Fruit fly (Drosophila melanogaster) whole organism, wandering third instar larva: ENCODE results near the gene bchs.

Experiments
- Abd-B ChIP-seq: fragments of >200 bp; optimal IDR thresholded peaks from 2 replicates; lab custom pipeline; 2017; ENCODE audit warnings: missing biosample characterization, missing genetic modification characterization
- CG32264 ChIP-seq: fragments of 200-800 bp; sonication (Bioruptor generic); optimal IDR thresholded peaks from 2 replicates; lab custom pipeline; 2016; ENCODE audit warnings: missing biosample characterization, missing genetic modification characterization
- CG9705 ChIP-seq: fragments of 200-800 bp; sonication (Bioruptor generic); optimal IDR thresholded peaks from 2 replicates; lab custom pipeline; 2018; ENCODE audit warnings: missing biosample characterization, mild to moderate bottlenecking, missing genetic modification characterization
- CrebA ChIP-seq: fragments of 200-800 bp; sonication (Bioruptor generic); optimal IDR thresholded peaks from 2 replicates; lab custom pipeline; 2016; ENCODE audit warnings: missing biosample characterization, mild to moderate bottlenecking, missing genetic modification characterization, borderline replicate concordance
- Dfd ChIP-seq: fragments of >200 bp; optimal IDR thresholded peaks from 2 replicates; lab custom pipeline; 2017; ENCODE audit warnings: missing biosample characterization, missing genetic modification characterization
- GATAd ChIP-seq: sonication (Bioruptor generic); optimal IDR thresholded peaks from 2 replicates; lab custom pipeline; 2016; ENCODE audit warnings: missing biosample characterization, missing genetic modification characterization
- HLH106 ChIP-seq: fragments of 200-800 bp; optimal IDR thresholded peaks from 3 replicates; lab custom pipeline; 2019; ENCODE audit warnings: missing biosample characterization, mild to moderate bottlenecking, missing genetic modification characterization, moderate library complexity
- Hnf4 ChIP-seq: fragments of 200-800 bp; sonication (Bioruptor generic); optimal IDR thresholded peaks from 2 replicates; lab custom pipeline; 2016; ENCODE audit warnings: missing biosample characterization, mild to moderate bottlenecking, missing genetic modification characterization
- Hr78 ChIP-seq: fragments of >200 bp; optimal IDR thresholded peaks from 2 replicates; lab custom pipeline; 2017; ENCODE audit warnings: missing biosample characterization, missing genetic modification characterization
- Jra ChIP-seq: sonication (Bioruptor generic); optimal IDR thresholded peaks from 2 replicates; lab custom pipeline; 2016; ENCODE audit warnings: missing biosample characterization, missing genetic modification characterization
- Mio ChIP-seq: sonication (Bioruptor generic); optimal IDR thresholded peaks from 2 replicates; lab custom pipeline; 2016; ENCODE audit warnings: missing biosample characterization, missing genetic modification characterization
- Myc ChIP-seq: fragments of >200 bp; optimal IDR thresholded peaks from 2 replicates; lab custom pipeline; 2017
- N ChIP-seq: fragments of >200 bp; optimal IDR thresholded peaks from 2 replicates; lab custom pipeline; 2018; ENCODE audit warnings: missing biosample characterization, missing external identifiers, missing genetic modification characterization
- OdsH ChIP-seq: fragments of 200-800 bp; sonication (Bioruptor generic); optimal IDR thresholded peaks from 2 replicates; lab custom pipeline; 2016; ENCODE audit warnings: missing biosample characterization, mild to moderate bottlenecking, missing genetic modification characterization
- Rel ChIP-seq, 2 experiments: fragments of 200-800 bp; sonication (Bioruptor generic) in 1 of 2; optimal IDR thresholded peaks; 2 replicates in 1 of 2; 3 replicates in 1 of 2; lab custom pipeline; 2016 to 2019; ENCODE audit warnings: mild to moderate bottlenecking in 2 of 2, missing biosample characterization in 2 of 2, missing genetic modification characterization in 2 of 2, moderate library complexity in 1 of 2
- Sp1 ChIP-seq: fragments of 200-800 bp; sonication (Bioruptor generic); optimal IDR thresholded peaks from 3 replicates; lab custom pipeline; 2019; ENCODE audit warnings: missing biosample characterization, mild to moderate bottlenecking, missing genetic modification characterization, moderate library complexity
- br ChIP-seq: fragments of 200-800 bp; sonication (Bioruptor generic); optimal IDR thresholded peaks from 2 replicates; lab custom pipeline; 2016; ENCODE audit warnings: missing biosample characterization, missing genetic modification characterization
- brk ChIP-seq: fragments of 200-800 bp; sonication (Bioruptor generic); optimal IDR thresholded peaks from 2 replicates; lab custom pipeline; 2016; ENCODE audit warnings: missing biosample characterization, mild to moderate bottlenecking, missing genetic modification characterization
- dl ChIP-seq, 2 experiments: fragments of 175-275, 200-275 bp in 1 of 2; fragments of 200-275 bp in 1 of 2; sonication (Bioruptor generic); optimal IDR thresholded peaks; lab custom pipeline; 2018; ENCODE audit warnings: mild to moderate bottlenecking in 2 of 2, missing biosample characterization in 2 of 2, missing genetic modification characterization in 2 of 2, moderate library complexity in 2 of 2; ENCODE audit not compliant: partially characterized antibody in 2 of 2, insufficient read depth in 1 of 2
- dmrt93B ChIP-seq: fragments of 200-800 bp; sonication (Bioruptor generic); optimal IDR thresholded peaks from 2 replicates; lab custom pipeline; 2018; ENCODE audit warnings: missing biosample characterization, mild to moderate bottlenecking, missing genetic modification characterization
- dsf ChIP-seq: sonication (Bioruptor generic); optimal IDR thresholded peaks from 2 replicates; lab custom pipeline; 2016; ENCODE audit warnings: missing biosample characterization, missing genetic modification characterization, borderline replicate concordance
- ey ChIP-seq: fragments of 200-800 bp; sonication (Bioruptor generic); optimal IDR thresholded peaks from 2 replicates; lab custom pipeline; 2016; ENCODE audit warnings: missing biosample characterization, missing genetic modification characterization
- fru ChIP-seq: fragments of 200-800 bp; sonication (Bioruptor generic); optimal IDR thresholded peaks from 3 replicates; lab custom pipeline; 2016; ENCODE audit warnings: missing biosample characterization, mild to moderate bottlenecking, missing genetic modification characterization
- h ChIP-seq: fragments of 200-800 bp; sonication (Bioruptor generic); optimal IDR thresholded peaks from 3 replicates; lab custom pipeline; 2016; ENCODE audit warnings: missing biosample characterization, mild to moderate bottlenecking, missing genetic modification characterization
- jim ChIP-seq: fragments of 175-275, 200-325 bp; sonication (Bioruptor generic); optimal IDR thresholded peaks from 2 replicates; lab custom pipeline; 2016; ENCODE audit warnings: missing biosample characterization, mild to moderate bottlenecking, missing genetic modification characterization
- lola ChIP-seq: fragments of >200 bp; optimal IDR thresholded peaks from 2 replicates; lab custom pipeline; 2017; ENCODE audit warnings: missing biosample characterization, missing genetic modification characterization
- pan ChIP-seq: fragments of >200 bp; optimal IDR thresholded peaks from 2 replicates; lab custom pipeline; 2017
- sage ChIP-seq: fragments of 200-800 bp; sonication (Bioruptor generic); optimal IDR thresholded peaks from 2 replicates; lab custom pipeline; 2016; ENCODE audit warnings: missing biosample characterization, mild to moderate bottlenecking, missing genetic modification characterization
- tai ChIP-seq: sonication (Bioruptor generic); optimal IDR thresholded peaks from 2 replicates; lab custom pipeline; 2016; ENCODE audit warnings: missing biosample characterization, missing genetic modification characterization
- usp ChIP-seq: fragments of >200 bp; optimal IDR thresholded peaks from 2 replicates; lab custom pipeline; 2017; ENCODE audit warnings: missing biosample characterization, missing genetic modification characterization
- woc ChIP-seq: sonication (Bioruptor generic); optimal IDR thresholded peaks from 2 replicates; lab custom pipeline; 2016; ENCODE audit warnings: missing biosample characterization, mild to moderate bottlenecking, missing genetic modification characterization

bchs gene

DNA sequence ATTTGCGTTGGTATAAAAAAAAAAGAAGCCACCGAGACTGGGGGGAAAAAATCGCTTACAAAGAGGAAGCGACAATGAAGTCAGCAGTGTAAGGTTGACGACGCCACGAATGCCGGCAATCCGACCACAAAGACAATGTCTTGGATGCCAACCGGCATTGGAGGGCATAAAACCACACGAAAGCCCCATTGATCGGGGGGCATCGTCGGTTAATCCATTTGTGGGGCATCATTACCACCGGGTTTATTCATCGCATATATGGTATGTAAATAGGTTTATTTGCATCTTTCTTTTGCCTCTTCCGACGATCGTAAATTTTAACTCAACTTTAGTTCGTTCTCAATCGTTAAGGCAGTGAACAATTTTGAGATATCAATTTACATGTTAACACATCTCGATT, 20.0 kb upstream of the bchs start:
- TF ChIP-seq lola (GFP tag; lab: Kevin White, UChicago) (no peak), CG32264 (GFP tag; lab: Kevin White, UChicago) (no peak), tai (GFP tag; lab: Kevin White, UChicago) (no peak), jim (GFP tag; lab: Kevin White, UChicago) (no peak), Hnf4 (GFP tag; lab: Kevin White, UChicago) (no peak), HLH106 (tag; lab: Kevin White, UChicago) (no peak), Mio (no peak), Sp1 (GFP tag; lab: Kevin White, UChicago) (no peak), Dfd (no peak), fru (GFP tag; lab: Kevin White, UChicago) (no peak), Rel (GFP tag; optimal IDR thresholded peaks at IDR 0.05; lab: Kevin White, UChicago) (no peak), Rel (tag; optimal IDR thresholded peaks at IDR 0.05; lab: Kevin White, UChicago) (no peak), dl (GFP tag; optimal IDR thresholded peaks at IDR 0.05; lab: Kevin White, UChicago; ENCODE audit: insufficient read depth in 1 of 2, partially characterized antibody in 2 of 2) (no peak), dsf (GFP tag; lab: Kevin White, UChicago) (no peak), ey (no peak), Jra (no peak), pan (lab: Kevin White, UChicago) (no peak), brk (GFP tag; lab: Kevin White, UChicago) (no peak), dmrt93B (no peak), usp (GFP tag; lab: Kevin White, UChicago) (no peak)

DNA sequence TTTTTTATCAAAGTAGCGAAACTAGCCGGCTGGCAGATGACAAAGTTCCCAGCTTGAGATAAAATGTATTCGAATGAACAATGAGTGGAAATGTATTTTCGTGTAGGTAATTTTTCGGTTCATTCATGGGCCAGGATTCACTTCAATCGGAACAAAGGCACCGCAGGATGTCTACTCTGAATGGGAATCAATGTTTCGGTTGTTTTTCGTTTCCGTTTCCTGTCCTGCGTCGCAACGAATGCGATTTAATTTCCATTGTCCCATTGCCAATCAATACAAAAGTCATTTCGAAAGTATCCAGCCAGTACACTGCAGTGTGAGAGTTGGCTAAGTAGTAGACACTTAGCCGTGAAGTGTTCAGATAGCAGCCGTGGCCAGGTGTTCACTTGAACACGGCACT, 16.4 kb upstream of the bchs start:
- no peak for TF ChIP-seq sage (GFP tag; lab: Kevin White, UChicago)
- no peak for TF ChIP-seq Abd-B (GFP tag; lab: Kevin White, UChicago)
- no peak for TF ChIP-seq fru (GFP tag; lab: Kevin White, UChicago)
- TF ChIP-seq Hnf4 (GFP tag; lab: Kevin White, UChicago) = no peak
- no peak for TF ChIP-seq Myc (lab: Kevin White, UChicago)
- TF ChIP-seq h (GFP tag; lab: Kevin White, UChicago) = no peak
- TF ChIP-seq Mio = no peak
- no peak for TF ChIP-seq CG9705 (GFP tag; lab: Kevin White, UChicago)
- TF ChIP-seq brk (GFP tag; lab: Kevin White, UChicago) = no peak
- TF ChIP-seq usp (GFP tag; lab: Kevin White, UChicago) = no peak
- no peak for TF ChIP-seq woc (GFP tag; lab: Kevin White, UChicago)
- TF ChIP-seq CrebA (GFP tag; lab: Kevin White, UChicago) = no peak
- TF ChIP-seq Hr78 (GFP tag; lab: Kevin White, UChicago) = no peak
- TF ChIP-seq Dfd = no peak
- no peak for TF ChIP-seq lola (GFP tag; lab: Kevin White, UChicago)
- no peak for TF ChIP-seq pan (lab: Kevin White, UChicago)
- TF ChIP-seq GATAd (GFP tag; lab: Kevin White, UChicago) = no peak
- no peak for TF ChIP-seq dsf (GFP tag; lab: Kevin White, UChicago)
- TF ChIP-seq N (GFP tag; lab: Kevin White, UChicago) = no peak
- no peak for TF ChIP-seq HLH106 (tag; lab: Kevin White, UChicago)
- TF ChIP-seq, all 38 proteins: peak for 0

DNA sequence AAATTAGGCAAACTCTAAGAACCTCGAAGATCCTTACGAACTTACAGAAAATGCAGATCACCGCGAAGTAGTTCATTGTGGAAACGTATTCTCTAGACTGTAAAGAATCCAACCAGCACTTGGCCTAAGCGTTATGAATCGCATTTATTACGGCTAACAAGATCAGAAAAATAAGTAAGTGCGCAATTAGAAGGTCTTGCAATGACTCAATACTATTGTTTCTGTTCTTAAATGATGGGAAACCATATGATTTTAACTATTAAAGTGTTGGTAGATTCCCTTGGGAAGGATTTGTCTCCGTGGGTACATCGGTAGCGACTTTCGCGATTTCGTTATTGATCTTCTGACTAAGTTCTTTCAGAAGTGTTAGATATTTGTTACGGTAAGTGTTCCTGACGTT, 14.2 kb upstream of the bchs start, which contains the start of gene Acp26Ab:
Gene Acp26Ab, minus strand, starts transcription at position 101 of the 400 bp plus-strand sequence.
- TF ChIP-seq CrebA (GFP tag; lab: Kevin White, UChicago) (no peak), Hr78 (GFP tag; lab: Kevin White, UChicago) (no peak), Mio (no peak), br (no peak), Myc (lab: Kevin White, UChicago) (no peak), Hnf4 (GFP tag; lab: Kevin White, UChicago) (no peak), lola (GFP tag; lab: Kevin White, UChicago) (no peak), dl (GFP tag; optimal IDR thresholded peaks at IDR 0.05; lab: Kevin White, UChicago; ENCODE audit: insufficient read depth in 1 of 2, partially characterized antibody in 2 of 2) (no peak), h (GFP tag; lab: Kevin White, UChicago) (no peak)

DNA sequence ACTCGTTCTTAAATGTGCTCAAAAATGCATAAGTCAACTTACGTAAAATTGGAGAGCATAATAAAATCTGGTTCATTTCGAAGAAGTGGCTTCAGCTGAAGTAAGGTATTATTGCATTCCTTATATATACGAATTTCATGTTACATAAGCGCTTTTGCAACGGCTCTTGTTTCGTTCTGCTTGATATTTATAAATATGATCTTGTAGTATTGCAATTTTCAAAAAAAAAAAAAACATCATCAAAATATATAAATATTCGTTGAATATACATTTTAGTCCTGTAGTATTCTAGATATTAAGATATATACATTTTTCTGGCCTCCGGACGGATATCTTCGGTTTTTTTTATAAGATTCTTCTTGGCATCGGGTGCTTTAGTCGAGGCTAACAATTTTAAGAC, 13.2 kb upstream of the bchs start, which contains the start of gene Acp26Aa:
Gene Acp26Aa, minus strand, starts transcription at position 101 of the 400 bp plus-strand sequence.
- TF ChIP-seq Rel (GFP tag; optimal IDR thresholded peaks at IDR 0.05; lab: Kevin White, UChicago) (no peak), Rel (tag; optimal IDR thresholded peaks at IDR 0.05; lab: Kevin White, UChicago) (no peak), OdsH (GFP tag; lab: Kevin White, UChicago) (no peak), Dfd (no peak), dl (GFP tag; optimal IDR thresholded peaks at IDR 0.05; lab: Kevin White, UChicago; ENCODE audit: insufficient read depth in 1 of 2, partially characterized antibody in 2 of 2) (no peak)
